Comparison of ENCODE assay signal across 1 fruit fly cellular context in genomic region chr3R:23922502-23923350, dm6.
TF ChIP-seq lines count a peak whose summit lies in the region.

Gene sba (minus strand): TSS chr3R:23922973.
Gene CG31141 (plus strand): TSS chr3R:23923300.

TF ChIP-seq in whole organism, embryonic, 481 proteins besides CTCF, POLR2A, EP300 and RAD21 (continued from another document and continues in another):
- peak; percentile 56 for TF ChIP-seq CG13894 (tag; optimal IDR thresholded peaks at IDR 0.05; lab: Kevin White, UChicago)
- no peak for TF ChIP-seq CG1647 (GFP tag; optimal IDR thresholded peaks at IDR 0.05; lab: Kevin White, UChicago)
- TF ChIP-seq croc (GFP tag; conservative IDR thresholded peaks at IDR 0.05; lab: Robert Waterston, UW): no peak
- TF ChIP-seq wdn (GFP tag; IDR thresholded peaks at IDR 0.05; lab: Robert Waterston, UW): 0 out of 2 replicates have a peak, but pooled peaks have one; percentile 24
- TF ChIP-seq CG9215 (GFP tag; IDR thresholded peaks at IDR 0.05; lab: Robert Waterston, UW): no peak
- TF ChIP-seq HLH4C (GFP tag; IDR thresholded peaks at IDR 0.05; lab: Robert Waterston, UW; ENCODE audit: partially characterized antibody): peak; percentile 84
- TF ChIP-seq Hsf (GFP tag; optimal IDR thresholded peaks at IDR 0.05; lab: Kevin White, UChicago): peak; percentile 17
- TF ChIP-seq ham (GFP tag; IDR thresholded peaks at IDR 0.05; lab: Robert Waterston, UW): no peak
- no peak for TF ChIP-seq CG1832 (GFP tag; optimal IDR thresholded peaks at IDR 0.05; lab: Kevin White, UChicago)
- TF ChIP-seq Ets97D (GFP tag; optimal IDR thresholded peaks at IDR 0.05; lab: Kevin White, UChicago): peak; percentile 84
- no peak for TF ChIP-seq ttk (GFP tag; IDR thresholded peaks at IDR 0.05; lab: Robert Waterston, UW)
- TF ChIP-seq mam (GFP tag; optimal IDR thresholded peaks at IDR 0.05; lab: Kevin White, UChicago): peak; percentile 9
- no peak for TF ChIP-seq zfh2 (GFP tag; optimal IDR thresholded peaks at IDR 0.05; lab: Kevin White, UChicago)
- peak; percentile 19 for TF ChIP-seq CG7987 (GFP tag; optimal IDR thresholded peaks at IDR 0.05; lab: Kevin White, UChicago)
- TF ChIP-seq CG16863 (GFP tag; optimal IDR thresholded peaks at IDR 0.05; lab: Kevin White, UChicago): no peak
- no peak for TF ChIP-seq CG8765 (GFP tag; IDR thresholded peaks at IDR 0.05; lab: Robert Waterston, UW)
- no peak for TF ChIP-seq Camta (GFP tag; optimal IDR thresholded peaks at IDR 0.05; lab: Kevin White, UChicago)
- no peak for TF ChIP-seq CG14050 (GFP tag; IDR thresholded peaks at IDR 0.05; lab: Robert Waterston, UW)
- TF ChIP-seq CG18599 (GFP tag; optimal IDR thresholded peaks at IDR 0.05; lab: Kevin White, UChicago): no peak
- TF ChIP-seq insv (GFP tag; optimal IDR thresholded peaks at IDR 0.05; lab: Kevin White, UChicago): peak in 1 of 2 experiments; percentile 4
- TF ChIP-seq Dref (GFP tag; IDR thresholded peaks at IDR 0.05; lab: Robert Waterston, UW): peak; percentile 100
- no peak for TF ChIP-seq CG10274 (GFP tag; optimal IDR thresholded peaks at IDR 0.05; lab: Kevin White, UChicago)
- TF ChIP-seq vvl (GFP tag; IDR thresholded peaks at IDR 0.05; lab: Robert Waterston, UW): peak; percentile 45
- TF ChIP-seq CG1602 (GFP tag; optimal IDR thresholded peaks at IDR 0.05; lab: Kevin White, UChicago): no peak
- no peak for TF ChIP-seq CG7745 (tag; optimal IDR thresholded peaks at IDR 0.05; lab: Kevin White, UChicago)
- no peak for TF ChIP-seq CG8944 (GFP tag; optimal IDR thresholded peaks at IDR 0.05; lab: Kevin White, UChicago)
- TF ChIP-seq CG17385 (GFP tag; optimal IDR thresholded peaks at IDR 0.05; lab: Kevin White, UChicago): peak; percentile 32
- TF ChIP-seq NC2β (GFP tag; optimal IDR thresholded peaks at IDR 0.05; lab: Kevin White, UChicago): peak; percentile 9
- TF ChIP-seq nom (GFP tag; optimal IDR thresholded peaks at IDR 0.05; lab: Kevin White, UChicago): peak; percentile 63
- TF ChIP-seq CG4707 (GFP tag; optimal IDR thresholded peaks at IDR 0.05; lab: Kevin White, UChicago): peak; percentile 29
- no peak for TF ChIP-seq dan (GFP tag; IDR thresholded peaks at IDR 0.05; lab: Robert Waterston, UW)
- peak; percentile 14 for TF ChIP-seq CG11504 (tag; optimal IDR thresholded peaks at IDR 0.05; lab: Kevin White, UChicago)
- TF ChIP-seq NC2α (GFP tag; optimal IDR thresholded peaks at IDR 0.05; lab: Kevin White, UChicago): no peak
- TF ChIP-seq CG30403 (GFP tag; optimal IDR thresholded peaks at IDR 0.05; lab: Kevin White, UChicago): no peak
- TF ChIP-seq schlank (tag; optimal IDR thresholded peaks at IDR 0.05; lab: Kevin White, UChicago): peak; percentile 2
- TF ChIP-seq Poxn (GFP tag; IDR thresholded peaks at IDR 0.05; lab: Robert Waterston, UW): no peak
- TF ChIP-seq sens-2 (GFP tag; IDR thresholded peaks at IDR 0.05; lab: Robert Waterston, UW): no peak
- TF ChIP-seq wek (GFP tag; optimal IDR thresholded peaks at IDR 0.05; lab: Kevin White, UChicago): peak; percentile 44
- TF ChIP-seq CG8089 (GFP tag; optimal IDR thresholded peaks at IDR 0.05; lab: Kevin White, UChicago): no peak
- TF ChIP-seq Awh (GFP tag; IDR thresholded peaks at IDR 0.05; lab: Robert Waterston, UW): no peak
- TF ChIP-seq TFAM (GFP tag; optimal IDR thresholded peaks at IDR 0.05; lab: Kevin White, UChicago): peak; percentile 16
- peak; percentile 51 for TF ChIP-seq CG17568 (GFP tag; optimal IDR thresholded peaks at IDR 0.05; lab: Kevin White, UChicago)
- no peak for TF ChIP-seq ATbp (GFP tag; optimal IDR thresholded peaks at IDR 0.05; lab: Kevin White, UChicago)
- no peak for TF ChIP-seq CG13775 (GFP tag; optimal IDR thresholded peaks at IDR 0.05; lab: Kevin White, UChicago)
- no peak for TF ChIP-seq Hr78 (GFP tag; optimal IDR thresholded peaks at IDR 0.05; lab: Kevin White, UChicago)
- TF ChIP-seq CG13424 (tag; optimal IDR thresholded peaks at IDR 0.05; lab: Kevin White, UChicago): no peak
- no peak for TF ChIP-seq CG2875 (GFP tag; optimal IDR thresholded peaks at IDR 0.05; lab: Kevin White, UChicago)
- TF ChIP-seq Oaz (GFP tag; IDR thresholded peaks at IDR 0.05; lab: Robert Waterston, UW): no peak
- no peak for TF ChIP-seq CG10321 (GFP tag; IDR thresholded peaks at IDR 0.05; lab: Robert Waterston, UW)
- TF ChIP-seq HLH54F (GFP tag; optimal IDR thresholded peaks at IDR 0.05; lab: Kevin White, UChicago): no peak
- TF ChIP-seq CG9876 (GFP tag; optimal IDR thresholded peaks at IDR 0.05; lab: Kevin White, UChicago): peak; percentile 9
- peak; percentile 26 for TF ChIP-seq Abd-B (GFP tag; optimal IDR thresholded peaks at IDR 0.05; lab: Kevin White, UChicago)
- TF ChIP-seq chn (GFP tag; optimal IDR thresholded peaks at IDR 0.05; lab: Kevin White, UChicago): no peak
- peak; percentile 2 for TF ChIP-seq CG15696 (tag; optimal IDR thresholded peaks at IDR 0.05; lab: Kevin White, UChicago)
- peak; percentile 94 for TF ChIP-seq amos (GFP tag; IDR thresholded peaks at IDR 0.05; lab: Robert Waterston, UW; ENCODE audit: partially characterized antibody)
- no peak for TF ChIP-seq gem (tag; optimal IDR thresholded peaks at IDR 0.05; lab: Kevin White, UChicago)
- TF ChIP-seq vfl (GFP tag; optimal IDR thresholded peaks at IDR 0.05; lab: Kevin White, UChicago): no peak
- TF ChIP-seq CG4282 (GFP tag; optimal IDR thresholded peaks at IDR 0.05; lab: Kevin White, UChicago): no peak
- no peak for TF ChIP-seq CG31365 (tag; optimal IDR thresholded peaks at IDR 0.05; lab: Kevin White, UChicago)
- peak; percentile 29 for TF ChIP-seq CG15269 (tag; optimal IDR thresholded peaks at IDR 0.05; lab: Kevin White, UChicago)
- peak; percentile 42 for TF ChIP-seq kah (GFP tag; optimal IDR thresholded peaks at IDR 0.05; lab: Kevin White, UChicago)
- TF ChIP-seq HLH3B (GFP tag; IDR thresholded peaks at IDR 0.05; lab: Robert Waterston, UW): no peak
- TF ChIP-seq Kr (GFP tag; optimal IDR thresholded peaks at IDR 0.05; lab: Kevin White, UChicago): no peak
- TF ChIP-seq HmgD (GFP tag; optimal IDR thresholded peaks at IDR 0.05; lab: Kevin White, UChicago): no peak
- no peak for TF ChIP-seq ERR (GFP tag; optimal IDR thresholded peaks at IDR 0.05; lab: Kevin White, UChicago)
- TF ChIP-seq ap (GFP tag; IDR thresholded peaks at IDR 0.05; lab: Robert Waterston, UW): no peak
- TF ChIP-seq p53 (GFP tag; optimal IDR thresholded peaks at IDR 0.05; lab: Kevin White, UChicago): no peak
- TF ChIP-seq CG11723 (GFP tag; optimal IDR thresholded peaks at IDR 0.05; lab: Kevin White, UChicago): no peak
- peak; percentile 44 for TF ChIP-seq CG32772 (GFP tag; IDR thresholded peaks at IDR 0.05; lab: Robert Waterston, UW)
- TF ChIP-seq CG16779 (GFP tag; IDR thresholded peaks at IDR 0.05; lab: Robert Waterston, UW): no peak
- peak; percentile 71 for TF ChIP-seq CG3847 (GFP tag; IDR thresholded peaks at IDR 0.05; lab: Robert Waterston, UW)
- no peak for TF ChIP-seq CG14014 (GFP tag; IDR thresholded peaks at IDR 0.05; lab: Robert Waterston, UW)
- no peak for TF ChIP-seq ara (GFP tag; IDR thresholded peaks at IDR 0.05; lab: Robert Waterston, UW)
- TF ChIP-seq Hr3 (GFP tag; optimal IDR thresholded peaks at IDR 0.05; lab: Kevin White, UChicago): no peak
- TF ChIP-seq CG4404 (GFP tag; IDR thresholded peaks at IDR 0.05; lab: Robert Waterston, UW): no peak
- peak; percentile 60 for TF ChIP-seq odd (GFP tag; optimal IDR thresholded peaks at IDR 0.05; lab: Kevin White, UChicago)
- TF ChIP-seq NfI (GFP tag; optimal IDR thresholded peaks at IDR 0.05; lab: Kevin White, UChicago): no peak
- TF ChIP-seq lab (GFP tag; optimal IDR thresholded peaks at IDR 0.05; lab: Kevin White, UChicago): no peak
- TF ChIP-seq bowl (GFP tag; IDR thresholded peaks at IDR 0.05; lab: Robert Waterston, UW): peak; percentile 25; the same call in 1 of the 2 replicates
- no peak for TF ChIP-seq corto (GFP tag; optimal IDR thresholded peaks at IDR 0.05; lab: Kevin White, UChicago)
- TF ChIP-seq maf-S (GFP tag; optimal IDR thresholded peaks at IDR 0.05; lab: Kevin White, UChicago): no peak
- TF ChIP-seq YL-1 (GFP tag; optimal IDR thresholded peaks at IDR 0.05; lab: Kevin White, UChicago): peak; percentile 74
- no peak for TF ChIP-seq CG9727 (GFP tag; optimal IDR thresholded peaks at IDR 0.05; lab: Kevin White, UChicago)
- peak; percentile 54; the same call in 2 of the 4 replicates for TF ChIP-seq chinmo (GFP tag; IDR thresholded peaks at IDR 0.05; lab: Robert Waterston, UW; ENCODE audit: partially characterized antibody)
- TF ChIP-seq inv (GFP tag; IDR thresholded peaks at IDR 0.05; lab: Robert Waterston, UW; ENCODE audit: partially characterized antibody): peak; percentile 78; the same call in 1 of the 2 replicates
- TF ChIP-seq CG13123 (GFP tag; optimal IDR thresholded peaks at IDR 0.05; lab: Kevin White, UChicago): no peak
- TF ChIP-seq CG6683 (GFP tag; optimal IDR thresholded peaks at IDR 0.05; lab: Kevin White, UChicago): no peak
- peak; percentile 50 for TF ChIP-seq CG12299 (tag; optimal IDR thresholded peaks at IDR 0.05; lab: Kevin White, UChicago)
- peak; percentile 75 for TF ChIP-seq cg (GFP tag; optimal IDR thresholded peaks at IDR 0.05; lab: Kevin White, UChicago)
- TF ChIP-seq CG11398 (GFP tag; optimal IDR thresholded peaks at IDR 0.05; lab: Kevin White, UChicago): no peak
- peak; percentile 31 for TF ChIP-seq her (GFP tag; optimal IDR thresholded peaks at IDR 0.05; lab: Kevin White, UChicago)
- TF ChIP-seq Dp (GFP tag; optimal IDR thresholded peaks at IDR 0.05; lab: Kevin White, UChicago): peak; percentile 71
- TF ChIP-seq CG4730 (GFP tag; IDR thresholded peaks at IDR 0.05; lab: Robert Waterston, UW): no peak
- peak; percentile 26 for TF ChIP-seq lilli (GFP tag; optimal IDR thresholded peaks at IDR 0.05; lab: Kevin White, UChicago)
- TF ChIP-seq CG11085 (GFP tag; IDR thresholded peaks at IDR 0.05; lab: Robert Waterston, UW): no peak
- no peak for TF ChIP-seq ac (GFP tag; optimal IDR thresholded peaks at IDR 0.05; lab: Kevin White, UChicago)
- TF ChIP-seq Dad (GFP tag; optimal IDR thresholded peaks at IDR 0.05; lab: Kevin White, UChicago): peak; percentile 24
- TF ChIP-seq CG15479 (GFP tag; optimal IDR thresholded peaks at IDR 0.05; lab: Kevin White, UChicago): peak; percentile 75
- no peak for TF ChIP-seq Fer2 (tag; optimal IDR thresholded peaks at IDR 0.05; lab: Kevin White, UChicago)
- peak; percentile 90 for TF ChIP-seq nerfin-1 (tag; optimal IDR thresholded peaks at IDR 0.05; lab: Kevin White, UChicago)
- TF ChIP-seq CG12071 (GFP tag; optimal IDR thresholded peaks at IDR 0.05; lab: Kevin White, UChicago): no peak
- TF ChIP-seq Trl (optimal IDR thresholded peaks at IDR 0.05; lab: Kevin White, UChicago): peak; percentile 77 to 91
- no peak for TF ChIP-seq Trl (GFP tag; optimal IDR thresholded peaks at IDR 0.05; lab: Kevin White, UChicago)
- no peak for TF ChIP-seq ftz-f1 (GFP tag; optimal IDR thresholded peaks at IDR 0.05; lab: Kevin White, UChicago)
- TF ChIP-seq CG2202 (tag; optimal IDR thresholded peaks at IDR 0.05; lab: Kevin White, UChicago): no peak
- TF ChIP-seq CG42726 (GFP tag; IDR thresholded peaks at IDR 0.05; lab: Robert Waterston, UW; ENCODE audit: partially characterized antibody): peak; percentile 85
- TF ChIP-seq nau (GFP tag; optimal IDR thresholded peaks at IDR 0.05; lab: Kevin White, UChicago): no peak
- TF ChIP-seq caup (GFP tag; optimal IDR thresholded peaks at IDR 0.05; lab: Kevin White, UChicago; ENCODE audit: severe bottlenecking): peak; percentile 41
- no peak for TF ChIP-seq sisA (GFP tag; IDR thresholded peaks at IDR 0.05; lab: Robert Waterston, UW)
- no peak for TF ChIP-seq pb (GFP tag; optimal IDR thresholded peaks at IDR 0.05; lab: Kevin White, UChicago)
- TF ChIP-seq CG4360 (GFP tag; IDR thresholded peaks at IDR 0.05; lab: Robert Waterston, UW): peak; percentile 96
- no peak for TF ChIP-seq fd102C (GFP tag; optimal IDR thresholded peaks at IDR 0.05; lab: Kevin White, UChicago)
- peak; percentile 59 for TF ChIP-seq B-H2 (GFP tag; optimal IDR thresholded peaks at IDR 0.05; lab: Kevin White, UChicago)
- TF ChIP-seq wor (GFP tag; IDR thresholded peaks at IDR 0.05; lab: Robert Waterston, UW): no peak
- peak; percentile 71 for TF ChIP-seq CG15514 (GFP tag; optimal IDR thresholded peaks at IDR 0.05; lab: Kevin White, UChicago)
- no peak for TF ChIP-seq CG18764 (GFP tag; optimal IDR thresholded peaks at IDR 0.05; lab: Kevin White, UChicago)
- TF ChIP-seq CG7372 (GFP tag; IDR thresholded peaks at IDR 0.05; lab: Robert Waterston, UW): no peak
- no peak for TF ChIP-seq CG15073 (GFP tag; optimal IDR thresholded peaks at IDR 0.05; lab: Kevin White, UChicago)
- peak; percentile 70 for TF ChIP-seq CG10462 (GFP tag; optimal IDR thresholded peaks at IDR 0.05; lab: Kevin White, UChicago)
- TF ChIP-seq H2.0 (GFP tag; IDR thresholded peaks at IDR 0.05; lab: Robert Waterston, UW): no peak
- no peak for TF ChIP-seq Ssrp (tag; optimal IDR thresholded peaks at IDR 0.05; lab: Kevin White, UChicago)
- TF ChIP-seq Fer1 (GFP tag; optimal IDR thresholded peaks at IDR 0.05; lab: Kevin White, UChicago): peak; percentile 48
- TF ChIP-seq CG17912 (GFP tag; optimal IDR thresholded peaks at IDR 0.05; lab: Kevin White, UChicago): peak; percentile 46
- TF ChIP-seq CG34376 (GFP tag; optimal IDR thresholded peaks at IDR 0.05; lab: Kevin White, UChicago): no peak
- TF ChIP-seq Usf (GFP tag; optimal IDR thresholded peaks at IDR 0.05; lab: Kevin White, UChicago): no peak
- TF ChIP-seq CG18476 (GFP tag; optimal IDR thresholded peaks at IDR 0.05; lab: Kevin White, UChicago): no peak
- TF ChIP-seq CG2129 (GFP tag; IDR thresholded peaks at IDR 0.05; lab: Robert Waterston, UW; ENCODE audit: partially characterized antibody): peak; percentile 55; the same call in 1 of the 2 replicates
- peak; percentile 87 for TF ChIP-seq CG34224 (GFP tag; IDR thresholded peaks at IDR 0.05; lab: Robert Waterston, UW; ENCODE audit: partially characterized antibody)
- TF ChIP-seq fd96Cb (tag; optimal IDR thresholded peaks at IDR 0.05; lab: Kevin White, UChicago): no peak
- peak; percentile 56 for TF ChIP-seq CG15601 (tag; optimal IDR thresholded peaks at IDR 0.05; lab: Kevin White, UChicago)
- TF ChIP-seq ind (GFP tag; optimal IDR thresholded peaks at IDR 0.05; lab: Kevin White, UChicago): no peak
- peak; percentile 45 for TF ChIP-seq CG10147 (GFP tag; optimal IDR thresholded peaks at IDR 0.05; lab: Kevin White, UChicago)
- no peak for TF ChIP-seq jigr1 (GFP tag; IDR thresholded peaks at IDR 0.05; lab: Robert Waterston, UW)
- TF ChIP-seq repo (GFP tag; optimal IDR thresholded peaks at IDR 0.05; lab: Kevin White, UChicago): peak; percentile 21
- no peak for TF ChIP-seq lola (GFP tag; optimal IDR thresholded peaks at IDR 0.05; lab: Kevin White, UChicago)
- TF ChIP-seq sd (tag; optimal IDR thresholded peaks at IDR 0.05; lab: Kevin White, UChicago): peak; percentile 52
